Fruit fly (Drosophila melanogaster): ENCODE data around the gene CG45072.
A peak's percentile ranks its signal among the peaks of the same experiment; 100 is the strongest.

Gene CG45072

dm6 chr3R:30123163-30123562, at the start of gene CG45072:
Gene CG45072, minus strand, starts transcription at chr3R:30123263.
- TF ChIP-seq CG4496 (GFP tag; IDR thresholded peaks at IDR 0.05) (no peak), Pif1B (GFP tag; optimal IDR thresholded peaks at IDR 0.05) (no peak), CG14655 (GFP tag; optimal IDR thresholded peaks at IDR 0.05) (no peak), CG13204 (GFP tag; optimal IDR thresholded peaks at IDR 0.05) (no peak), CG34367 (tag; optimal IDR thresholded peaks at IDR 0.05) (no peak), rn (GFP tag; IDR thresholded peaks at IDR 0.05) (no peak), CG15710 (tag; optimal IDR thresholded peaks at IDR 0.05) (no peak), CG8301 (tag; optimal IDR thresholded peaks at IDR 0.05) (no peak), fd96Ca (GFP tag; IDR thresholded peaks at IDR 0.05) (no peak)

dm6 chr3R:30170671-30171667, 47.9 kb upstream of the CG45072 start, which contains the start of gene Rsod:
Gene Rsod, minus strand, starts transcription at chr3R:30171207.
- TF ChIP-seq Snoo (tag; optimal IDR thresholded peaks at IDR 0.05), result peak; percentile 81
- TF ChIP-seq EcR (GFP tag; optimal IDR thresholded peaks at IDR 0.05), result peak; percentile 27
- TF ChIP-seq CG9948 (tag; optimal IDR thresholded peaks at IDR 0.05), result peak; percentile 72
- TF ChIP-seq CG8301 (tag; optimal IDR thresholded peaks at IDR 0.05), result peak; percentile 80
- peak; percentile 86 for TF ChIP-seq Pif1A (GFP tag; optimal IDR thresholded peaks at IDR 0.05)
- peak; percentile 96 for TF ChIP-seq CG4496 (GFP tag; IDR thresholded peaks at IDR 0.05)
- TF ChIP-seq CG12605 (GFP tag; IDR thresholded peaks at IDR 0.05), result peak; percentile 90
- TF ChIP-seq CG34367 (tag; optimal IDR thresholded peaks at IDR 0.05), result peak; percentile 67
- TF ChIP-seq CG17806 (tag; optimal IDR thresholded peaks at IDR 0.05), result peak; percentile 73
- TF ChIP-seq D1 (tag; optimal IDR thresholded peaks at IDR 0.05), result peak; percentile 13
- peak; percentile 59 for TF ChIP-seq CG10348 (GFP tag; IDR thresholded peaks at IDR 0.05)
- TF ChIP-seq fd96Ca (GFP tag; IDR thresholded peaks at IDR 0.05), result peak; percentile 92
- no peak for TF ChIP-seq CG13204 (GFP tag; optimal IDR thresholded peaks at IDR 0.05)
- TF ChIP-seq CG15710 (tag; optimal IDR thresholded peaks at IDR 0.05), result peak; percentile 70
- peak; percentile 21 for TF ChIP-seq gl (tag; optimal IDR thresholded peaks at IDR 0.05)
- TF ChIP-seq CG32121 (GFP tag; IDR thresholded peaks at IDR 0.05), result peak; percentile 93
- peak; percentile 87 for TF ChIP-seq Pif1B (GFP tag; optimal IDR thresholded peaks at IDR 0.05)
- TF ChIP-seq CG8159 (tag; optimal IDR thresholded peaks at IDR 0.05), result peak; percentile 72
- TF ChIP-seq CG14655 (GFP tag; optimal IDR thresholded peaks at IDR 0.05), result peak; percentile 86
- peak; percentile 95 for TF ChIP-seq Ets98B (GFP tag; IDR thresholded peaks at IDR 0.05)
- peak; percentile 91 for TF ChIP-seq rn (GFP tag; IDR thresholded peaks at IDR 0.05)

- TF ChIP-seq Ets98B (GFP tag; IDR thresholded peaks at IDR 0.05) (no peak), CG34367 (tag; optimal IDR thresholded peaks at IDR 0.05) (no peak), Pif1B (GFP tag; optimal IDR thresholded peaks at IDR 0.05) (no peak), CG12605 (GFP tag; IDR thresholded peaks at IDR 0.05) (no peak), Snoo (tag; optimal IDR thresholded peaks at IDR 0.05) (no peak), CG8159 (tag; optimal IDR thresholded peaks at IDR 0.05) (no peak), D1 (tag; optimal IDR thresholded peaks at IDR 0.05) (no peak), CG32121 (GFP tag; IDR thresholded peaks at IDR 0.05) (no peak), CG14655 (GFP tag; optimal IDR thresholded peaks at IDR 0.05) (no peak), CG13204 (GFP tag; optimal IDR thresholded peaks at IDR 0.05) (no peak), CG4496 (GFP tag; IDR thresholded peaks at IDR 0.05) (no peak)
Measured at dm6 chr3R:30166159-30166784, 43.2 kb upstream of the CG45072 start, which contains the start of gene VhaAC45RP. Gene VhaAC45RP, minus strand, starts transcription at chr3R:30166419.

DNA sequence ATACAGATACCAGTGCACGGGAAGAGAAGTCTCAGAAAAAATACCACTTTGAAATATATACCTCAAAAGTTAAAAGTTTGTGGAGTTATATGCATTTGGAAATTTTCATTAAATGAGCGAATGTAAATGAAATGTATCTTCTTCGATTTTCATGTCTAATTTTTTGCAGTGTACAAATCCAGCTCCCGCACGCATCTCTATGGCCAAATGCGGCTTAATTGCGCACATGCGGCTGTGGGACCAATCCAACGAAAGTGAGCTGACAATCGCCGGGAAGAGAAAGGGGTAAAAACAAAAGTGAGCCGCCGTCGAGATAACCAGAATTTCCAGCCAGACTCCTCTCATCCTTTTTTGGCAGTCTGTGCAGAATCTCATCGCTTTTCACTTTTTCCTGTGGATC, 41.1 kb upstream of the CG45072 start:
- no peak for TF ChIP-seq CG13204 (GFP tag; optimal IDR thresholded peaks at IDR 0.05)
- TF ChIP-seq CG9948 (tag; optimal IDR thresholded peaks at IDR 0.05), result peak; percentile 5
- peak; percentile 32 for TF ChIP-seq CG17806 (tag; optimal IDR thresholded peaks at IDR 0.05)
- TF ChIP-seq CG34367 (tag; optimal IDR thresholded peaks at IDR 0.05), result no peak
- peak; percentile 85 for TF ChIP-seq fd96Ca (GFP tag; IDR thresholded peaks at IDR 0.05)
- TF ChIP-seq CG12605 (GFP tag; IDR thresholded peaks at IDR 0.05), result peak; percentile 70
- peak; percentile 87 for TF ChIP-seq Ets98B (GFP tag; IDR thresholded peaks at IDR 0.05)
- no peak for TF ChIP-seq CG15710 (tag; optimal IDR thresholded peaks at IDR 0.05)
- no peak for TF ChIP-seq D1 (tag; optimal IDR thresholded peaks at IDR 0.05)
- peak; percentile 12 for TF ChIP-seq Snoo (tag; optimal IDR thresholded peaks at IDR 0.05)
- TF ChIP-seq Pif1B (GFP tag; optimal IDR thresholded peaks at IDR 0.05), result peak; percentile 57
- TF ChIP-seq rn (GFP tag; IDR thresholded peaks at IDR 0.05), result peak; percentile 59; the same call in 1 of the 2 replicates
- no peak for TF ChIP-seq CG10348 (GFP tag; IDR thresholded peaks at IDR 0.05)
- peak; percentile 72 for TF ChIP-seq CG8301 (tag; optimal IDR thresholded peaks at IDR 0.05)
- no peak for TF ChIP-seq EcR (GFP tag; optimal IDR thresholded peaks at IDR 0.05)
- no peak for TF ChIP-seq gl (tag; optimal IDR thresholded peaks at IDR 0.05)
- peak; percentile 77 for TF ChIP-seq CG14655 (GFP tag; optimal IDR thresholded peaks at IDR 0.05)
- TF ChIP-seq CG32121 (GFP tag; IDR thresholded peaks at IDR 0.05), result peak; percentile 92
- TF ChIP-seq CG4496 (GFP tag; IDR thresholded peaks at IDR 0.05), result peak; percentile 88
- peak; percentile 46 for TF ChIP-seq Pif1A (GFP tag; optimal IDR thresholded peaks at IDR 0.05)
- no peak for TF ChIP-seq CG8159 (tag; optimal IDR thresholded peaks at IDR 0.05)

DNA sequence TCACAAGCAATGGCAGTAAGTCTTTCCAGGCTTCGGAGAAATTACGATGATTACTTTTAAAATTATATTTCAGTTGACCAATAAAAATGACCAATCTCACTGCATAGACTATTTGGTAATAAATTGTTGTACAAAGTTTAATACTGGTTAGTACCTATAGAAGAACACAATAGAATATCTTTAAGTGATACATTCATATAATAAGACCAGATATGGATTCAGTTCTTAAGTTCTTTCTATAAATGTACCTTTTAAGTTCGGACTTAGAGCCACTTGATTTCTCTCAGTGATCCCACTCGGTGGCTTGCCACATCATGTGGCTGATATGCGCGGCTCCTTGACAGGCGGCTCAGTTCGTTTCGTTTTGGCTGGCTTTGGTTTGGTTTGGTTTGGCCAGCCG, 40.2 kb upstream of the CG45072 start:
- peak; percentile 32; the same call in 1 of the 2 replicates for TF ChIP-seq Ets98B (GFP tag; IDR thresholded peaks at IDR 0.05)
- TF ChIP-seq D1 (tag; optimal IDR thresholded peaks at IDR 0.05), result no peak
- no peak for TF ChIP-seq CG12605 (GFP tag; IDR thresholded peaks at IDR 0.05)
- TF ChIP-seq Pif1B (GFP tag; optimal IDR thresholded peaks at IDR 0.05), result no peak
